Worm (Caenorhabditis elegans) whole organism, midembryonic: ENCODE measurements around the gene math-9.

Experiments
- T22C8.4 ChIP-seq: fragments of 200-800 bp; sonication (Bioruptor generic); IDR thresholded peaks from 2 replicates; pipeline ENCODE4 v1.3.6; 2022; ENCODE audit warnings: missing genetic modification characterization, missing compliant biosample characterization
- cog-1 ChIP-seq: sonication (generic microtip); optimal IDR thresholded peaks from 2 replicates; lab custom pipeline; 2016; ENCODE audit warnings: missing genetic modification characterization, missing compliant biosample characterization
- flt-1 ChIP-seq: fragments of 200-800 bp; sonication (Bioruptor generic); IDR thresholded peaks from 2 replicates; pipeline ENCODE4 v1.3.6; 2022; ENCODE audit warnings: missing genetic modification characterization, missing compliant biosample characterization
- klf-2 ChIP-seq: fragments of 200-800 bp; sonication (Bioruptor generic); conservative IDR thresholded peaks from 2 replicates; pipeline ENCODE4 v1.3.6; 2022; ENCODE audit warnings: missing genetic modification reagents, missing genetic modification characterization, missing compliant biosample characterization
- med-1 ChIP-seq: sonication (generic microtip); optimal IDR thresholded peaks from 2 replicates; lab custom pipeline; 2017; ENCODE audit warnings: missing genetic modification characterization, mild to moderate bottlenecking, missing compliant biosample characterization, antibody characterized with exemption, missing genetic modification reagents; ENCODE audit not compliant: insufficient read depth
- ref-1 ChIP-seq: fragments of 200-800 bp; sonication (Bioruptor generic); conservative IDR thresholded peaks from 2 replicates; pipeline ENCODE4 v1.3.6; 2022; ENCODE audit warnings: missing genetic modification reagents, missing genetic modification characterization, missing compliant biosample characterization
- tab-1 ChIP-seq: fragments of 200-800 bp; sonication (Bioruptor generic); IDR thresholded peaks from 2 replicates; pipeline ENCODE4 v1.3.6; 2022; ENCODE audit warnings: missing genetic modification characterization, missing compliant biosample characterization
- ztf-23 ChIP-seq: fragments of 200-800 bp; sonication (Bioruptor generic); IDR thresholded peaks from 2 replicates; pipeline ENCODE4 v1.3.6; 2022; ENCODE audit warnings: missing genetic modification reagents, missing genetic modification characterization, missing compliant biosample characterization
- ztf-29 ChIP-seq: fragments of 200-800 bp; sonication (Bioruptor generic); IDR thresholded peaks from 2 replicates; pipeline ENCODE4 v1.3.6; 2022; ENCODE audit warnings: missing genetic modification reagents, missing genetic modification characterization, missing compliant biosample characterization

DNA sequence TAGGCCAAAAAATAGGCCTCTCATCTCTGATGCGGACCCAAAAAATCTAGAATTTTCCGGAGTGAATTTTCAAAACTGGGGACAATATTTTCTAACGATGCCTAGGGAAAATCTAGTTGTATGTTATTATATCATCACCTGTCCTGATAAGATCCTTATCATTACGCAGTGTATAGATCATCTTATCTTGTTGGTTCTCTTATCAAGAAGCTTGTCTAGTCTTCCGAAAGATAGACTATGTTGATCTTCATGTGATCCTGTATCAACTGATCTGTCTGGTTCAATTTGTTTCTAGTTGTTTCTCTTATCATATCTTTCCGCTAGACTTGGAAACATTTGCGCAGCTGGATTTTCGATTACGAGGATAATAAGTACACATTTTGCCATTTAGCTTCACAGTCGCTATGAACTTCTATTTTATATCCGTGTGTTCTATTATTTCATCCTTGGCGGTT, 39.7 kb downstream of the math-9 start, which contains the start of gene C52E2.3:
- TF ChIP-seq klf-2 (GFP tag; lab: Robert Waterston, UW) = no peak
- TF ChIP-seq ztf-29 = no peak
- no peak for TF ChIP-seq flt-1 (GFP tag; lab: Robert Waterston, UW)
- no peak for TF ChIP-seq cog-1 (tag; lab: Kevin White, UChicago)
- TF ChIP-seq tab-1 (GFP tag; lab: Robert Waterston, UW) = no peak
- TF ChIP-seq ref-1 (GFP tag; lab: Robert Waterston, UW) = no peak
- no peak for TF ChIP-seq ztf-23 (GFP tag; lab: Robert Waterston, UW)
- TF ChIP-seq med-1 (GFP tag; lab: Kevin White, UChicago) = no peak
- no peak for TF ChIP-seq T22C8.4
